Fruit fly (Drosophila melanogaster) whole organism: ENCODE data around the gene mRpS33.

Experiments
- CG8478 ChIP-seq: fragments of >200 bp; optimal IDR thresholded peaks from 2 replicates; lab custom pipeline; 2018; ENCODE audit warnings: inconsistent platforms
- Dll ChIP-seq: fragments of >200 bp; optimal IDR thresholded peaks from 2 replicates; lab custom pipeline; 2017
- EcR ChIP-seq, 2 experiments: fragments of >200 bp; optimal IDR thresholded peaks; 2 replicates each; lab custom pipeline; 2017; ENCODE audit warnings: missing biosample characterization in 2 of 2, missing genetic modification characterization in 2 of 2, missing genetic modification reagents in 2 of 2
- pan ChIP-seq: fragments of >200 bp; optimal IDR thresholded peaks from 2 replicates; lab custom pipeline; 2017
- psq ChIP-seq: fragments of >200 bp; optimal IDR thresholded peaks from 2 replicates; lab custom pipeline; 2017
- usp ChIP-seq: fragments of >200 bp; optimal IDR thresholded peaks from 2 replicates; lab custom pipeline; 2017; ENCODE audit warnings: missing biosample characterization, missing genetic modification characterization, mixed read lengths

mRpS33 gene

dm6 chr3R:16432665-16433065, 3.7 kb downstream of the mRpS33 start, which contains the start of gene Fntb:
Gene Fntb, plus strand, starts transcription at chr3R:16432998.
- TF ChIP-seq CG8478 (lab: Kevin White, UChicago) (no peak), psq (lab: Kevin White, UChicago) (no peak), pan (lab: Kevin White, UChicago) (no peak), Dll (no peak), EcR (GFP tag; optimal IDR thresholded peaks at IDR 0.05; lab: Kevin White, UChicago) (no peak), usp (GFP tag; lab: Kevin White, UChicago) (no peak)

- TF ChIP-seq Dll (no peak), CG8478 (lab: Kevin White, UChicago) (no peak), pan (lab: Kevin White, UChicago) (no peak), psq (lab: Kevin White, UChicago) (no peak)
Observed at dm6 chr3R:16431707-16432106, 4.7 kb downstream of the mRpS33 start.

DNA sequence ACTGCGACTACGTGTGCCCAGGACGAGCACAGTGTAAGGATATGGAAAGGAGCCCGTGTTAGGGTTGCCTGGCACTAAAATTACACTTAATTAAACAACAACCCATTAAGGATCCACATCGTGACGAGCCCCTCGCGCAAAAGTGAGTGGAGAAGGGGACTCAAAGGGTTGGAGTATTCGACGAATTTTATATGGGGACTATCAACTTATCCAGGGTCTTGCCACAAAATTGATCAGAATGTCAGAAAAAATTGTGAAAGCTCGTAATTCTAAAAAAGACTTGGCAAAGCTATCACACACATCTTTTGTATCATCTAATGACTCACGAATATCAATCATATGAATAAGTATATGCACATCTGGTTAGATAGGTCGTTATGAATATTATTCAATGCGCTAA, 6.0 kb downstream of the mRpS33 start, which contains the start of gene CG31279:
TSS of gene CG31279 (plus strand) at position 301 of the 400 bp plus-strand sequence.
- TF ChIP-seq pan (lab: Kevin White, UChicago) (no peak), usp (GFP tag; lab: Kevin White, UChicago) (no peak), CG8478 (lab: Kevin White, UChicago) (no peak), psq (lab: Kevin White, UChicago) (no peak), Dll (no peak), EcR (GFP tag; optimal IDR thresholded peaks at IDR 0.05; lab: Kevin White, UChicago) (no peak)

DNA sequence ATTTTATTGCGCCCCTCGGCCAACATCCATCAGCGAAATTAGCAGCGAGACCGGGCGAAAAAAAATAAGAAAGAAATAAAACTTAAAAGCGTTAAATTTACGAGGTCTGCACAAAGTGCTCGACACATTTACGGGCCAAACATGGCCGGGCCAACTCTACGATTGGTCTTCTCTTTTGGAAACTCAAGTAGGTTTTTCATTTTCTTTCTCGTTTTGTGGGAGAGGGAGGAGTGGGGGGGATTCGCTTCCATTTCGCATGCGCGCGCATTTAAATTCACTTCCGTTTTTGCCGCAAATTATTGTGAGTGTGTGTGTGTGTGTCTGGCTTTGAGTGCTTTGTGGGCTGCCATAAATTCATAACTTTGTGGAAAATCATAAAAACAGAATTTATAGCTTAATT, 8.9 kb downstream of the mRpS33 start:
- TF ChIP-seq pan (lab: Kevin White, UChicago): no peak

DNA sequence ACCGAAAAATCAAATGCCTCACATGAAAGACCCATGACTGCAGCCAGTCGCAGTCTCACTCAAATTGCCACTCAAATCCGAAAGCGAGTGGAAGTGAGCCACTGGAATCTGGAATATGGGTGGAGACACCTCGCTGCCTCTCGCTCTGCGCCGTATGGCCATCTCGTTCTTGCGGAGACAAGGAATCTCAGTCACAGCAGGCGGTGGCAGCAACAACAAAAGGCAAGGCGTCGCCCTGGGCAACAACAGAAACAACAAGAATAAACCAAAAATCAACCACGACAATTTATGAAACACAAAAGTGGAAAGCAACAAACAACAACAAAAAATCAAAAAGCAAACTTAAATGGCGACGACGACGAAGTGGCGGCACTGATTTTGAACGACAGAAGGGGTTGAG, 13.1 kb downstream of the mRpS33 start:
- TF ChIP-seq usp (GFP tag; lab: Kevin White, UChicago) (no peak), Dll (no peak), psq (lab: Kevin White, UChicago) (no peak), CG8478 (lab: Kevin White, UChicago) (no peak), EcR (GFP tag; optimal IDR thresholded peaks at IDR 0.05; lab: Kevin White, UChicago) (no peak), pan (lab: Kevin White, UChicago) (no peak)

dm6 chr3R:16416508-16416907, 19.9 kb downstream of the mRpS33 start:
- TF ChIP-seq CG8478 (lab: Kevin White, UChicago): no peak
- no peak for TF ChIP-seq pan (lab: Kevin White, UChicago)
- no peak for TF ChIP-seq Dll
- TF ChIP-seq psq (lab: Kevin White, UChicago): no peak
- TF ChIP-seq EcR (GFP tag; optimal IDR thresholded peaks at IDR 0.05; lab: Kevin White, UChicago): no peak
- no peak for TF ChIP-seq usp (GFP tag; lab: Kevin White, UChicago)

- TF ChIP-seq usp (GFP tag; lab: Kevin White, UChicago) (no peak), EcR (GFP tag; optimal IDR thresholded peaks at IDR 0.05; lab: Kevin White, UChicago) (no peak), pan (lab: Kevin White, UChicago) (no peak), psq (lab: Kevin White, UChicago) (no peak), Dll (no peak), CG8478 (lab: Kevin White, UChicago) (no peak)
Observed at dm6 chr3R:16413734-16414133, 22.7 kb downstream of the mRpS33 start.

- TF ChIP-seq psq (lab: Kevin White, UChicago): no peak
Observed at dm6 chr3R:16410706-16411105, 25.7 kb downstream of the mRpS33 start.

- TF ChIP-seq pan (lab: Kevin White, UChicago) (no peak), usp (GFP tag; lab: Kevin White, UChicago) (no peak), psq (lab: Kevin White, UChicago) (no peak), CG8478 (lab: Kevin White, UChicago) (no peak), EcR (GFP tag; optimal IDR thresholded peaks at IDR 0.05; lab: Kevin White, UChicago) (no peak), Dll (no peak)
Observed at dm6 chr3R:16408434-16408833, 28.0 kb downstream of the mRpS33 start.

DNA sequence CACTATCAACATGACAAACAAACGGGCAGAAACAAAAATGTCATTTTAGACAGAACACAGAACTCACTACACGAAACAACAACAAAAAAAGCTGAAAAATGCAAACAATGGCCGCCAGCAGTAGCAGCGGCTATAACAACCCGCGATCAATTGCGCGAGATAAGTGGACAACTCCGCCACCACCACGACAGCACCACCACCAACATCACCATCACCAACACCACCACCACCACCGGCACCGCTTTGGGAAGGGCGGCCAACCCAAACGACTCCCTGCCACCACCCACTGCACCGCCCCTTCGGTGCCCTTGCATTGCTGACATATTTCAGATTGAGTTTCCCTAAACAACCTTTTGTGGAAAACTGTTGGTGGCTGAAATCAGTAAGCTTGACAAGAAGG, 29.8 kb downstream of the mRpS33 start:
- TF ChIP-seq Dll (no peak), EcR (GFP tag; optimal IDR thresholded peaks at IDR 0.05; lab: Kevin White, UChicago) (no peak), CG8478 (lab: Kevin White, UChicago) (no peak), pan (lab: Kevin White, UChicago) (no peak), psq (lab: Kevin White, UChicago) (no peak), usp (GFP tag; lab: Kevin White, UChicago) (no peak)

DNA sequence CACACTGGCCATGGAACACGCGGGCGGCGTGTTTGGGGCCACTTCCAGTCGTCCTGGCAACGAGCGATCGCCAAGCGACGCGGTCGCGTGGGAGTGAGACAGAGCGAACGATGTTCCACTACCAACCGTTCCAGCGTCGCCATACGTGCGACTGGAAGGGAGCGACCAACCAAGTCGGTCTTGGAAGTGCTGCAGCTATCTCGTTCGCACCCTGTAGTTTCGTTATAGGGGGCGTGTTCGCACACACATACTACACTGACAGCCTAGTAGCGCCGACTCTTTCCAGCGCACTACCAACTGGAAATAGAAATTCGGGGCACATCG, 32.7 kb downstream of the mRpS33 start:
- TF ChIP-seq pan (lab: Kevin White, UChicago) (no peak), CG8478 (lab: Kevin White, UChicago) (peak; percentile 57)

DNA sequence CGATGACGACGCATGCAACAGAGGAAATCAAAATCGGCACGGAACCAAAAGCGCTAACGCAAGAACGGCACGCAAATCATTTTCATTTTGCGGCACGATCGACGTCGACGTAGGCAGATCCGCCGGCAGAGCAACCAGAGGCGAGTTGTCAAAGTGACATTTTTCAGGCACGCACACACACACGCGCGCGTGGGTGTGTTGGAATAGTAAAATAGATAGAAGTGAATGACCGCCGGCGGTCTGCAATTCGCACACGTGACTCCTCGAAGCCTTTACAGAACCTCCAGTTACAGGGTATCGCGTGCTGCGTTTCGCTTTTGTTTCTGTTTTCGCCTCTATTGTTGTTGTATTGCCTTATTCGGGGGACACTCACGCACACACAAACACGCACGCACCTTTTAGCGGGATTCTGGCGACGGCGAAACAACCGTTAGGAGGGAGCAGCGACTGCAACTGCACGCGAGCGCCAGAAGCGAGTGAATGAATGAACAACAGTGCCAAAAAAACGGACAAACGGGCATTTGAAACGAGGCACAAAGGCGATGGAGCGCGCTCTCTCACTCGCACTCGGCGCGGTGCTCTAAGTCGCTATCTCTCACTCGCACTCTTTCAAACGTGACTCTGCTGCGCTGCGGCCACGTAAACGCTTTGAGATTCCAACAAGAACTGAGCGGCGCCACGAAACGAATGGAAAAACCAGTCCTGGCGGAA, 33.2 kb downstream of the mRpS33 start, which contains the start of gene ss:
TSS of gene ss (minus strand) at position 668 of the 711 bp plus-strand sequence.
- TF ChIP-seq EcR (GFP tag; optimal IDR thresholded peaks at IDR 0.05; lab: Kevin White, UChicago) (no peak), CG8478 (lab: Kevin White, UChicago) (peak; percentile 66)

dm6 chr3R:16396565-16396964, 39.8 kb downstream of the mRpS33 start:
- TF ChIP-seq EcR (GFP tag; optimal IDR thresholded peaks at IDR 0.05; lab: Kevin White, UChicago) (no peak), Dll (no peak), usp (GFP tag; lab: Kevin White, UChicago) (no peak), pan (lab: Kevin White, UChicago) (no peak), psq (lab: Kevin White, UChicago) (no peak), CG8478 (lab: Kevin White, UChicago) (no peak)
